Worm (Caenorhabditis elegans) whole organism, L1 larva: ENCODE measurements around the gene flh-3.
A peak's percentile ranks its signal among the peaks of the same experiment; 100 is the strongest.

Experiments
- alr-1 ChIP-seq: fragments of 200-800 bp; sonication (Bioruptor generic); optimal IDR thresholded peaks from 2 replicates; lab custom pipeline; 2018; ENCODE audit warnings: borderline replicate concordance, mild to moderate bottlenecking, missing genetic modification characterization, missing compliant biosample characterization
- ama-1 ChIP-seq: fragments of 150-350 bp; optimal IDR thresholded peaks from 2 replicates; lab custom pipeline; 2014
- blmp-1 ChIP-seq: fragments of 150-350 bp; optimal IDR thresholded peaks from 2 replicates; lab custom pipeline; 2014; ENCODE audit warnings: missing biosample characterization, missing genetic modification characterization
- ceh-82 ChIP-seq, 3 experiments: fragments of 150-350 bp in 1 of 3; sonication (generic microtip) in 2 of 3; optimal IDR thresholded peaks; 2 replicates each; lab custom pipeline; 2014 to 2017; ENCODE audit warnings: missing biosample characterization in 3 of 3, missing genetic modification characterization in 3 of 3
- dpl-1 ChIP-seq, 3 experiments: fragments of 150-350 bp in 2 of 3; sonication (generic microtip) in 1 of 3; optimal IDR thresholded peaks; 2 replicates each; lab custom pipeline; 2014 to 2017; ENCODE audit warnings: missing biosample characterization in 3 of 3, missing genetic modification characterization in 3 of 3, missing genetic modification reagents in 3 of 3
- egl-27 ChIP-seq, 2 experiments: fragments of 150-350 bp in 1 of 2; sonication (generic microtip); optimal IDR thresholded peaks; 3 replicates each; lab custom pipeline; 2017 to 2018; ENCODE audit warnings: missing biosample characterization in 2 of 2, missing genetic modification characterization in 2 of 2, missing genetic modification reagents in 2 of 2
- fkh-8 ChIP-seq: sonication (generic microtip); optimal IDR thresholded peaks from 2 replicates; lab custom pipeline; 2016; ENCODE audit warnings: mild to moderate bottlenecking, missing genetic modification characterization, missing compliant biosample characterization
- hpl-2 ChIP-seq: fragments of 150-350 bp; optimal IDR thresholded peaks from 2 replicates; lab custom pipeline; 2014; ENCODE audit warnings: missing biosample characterization, missing genetic modification reagents, missing genetic modification characterization
- lsy-2 ChIP-seq, 2 experiments: fragments of 150-350 bp; optimal IDR thresholded peaks; 2 replicates each; lab custom pipeline; 2014; ENCODE audit warnings: missing biosample characterization in 2 of 2, missing genetic modification characterization in 2 of 2
- mdl-1 ChIP-seq, 2 experiments: fragments of 150-350 bp; optimal IDR thresholded peaks; 2 replicates each; lab custom pipeline; 2014 to 2017; ENCODE audit warnings: missing biosample characterization in 2 of 2, missing genetic modification characterization in 2 of 2, inconsistent platforms in 1 of 2
- nhr-19 ChIP-seq: fragments of 200-800 bp; sonication (Bioruptor generic); conservative IDR thresholded peaks from 2 replicates; pipeline ENCODE4 v1.3.6; 2022; ENCODE audit warnings: missing genetic modification characterization, missing compliant biosample characterization
- nhr-237 ChIP-seq: fragments of 150-350 bp; optimal IDR thresholded peaks from 2 replicates; lab custom pipeline; 2014; ENCODE audit warnings: missing biosample characterization, missing genetic modification characterization
- nhr-85 ChIP-seq: sonication (generic microtip); peaks from one replicate; lab custom pipeline; 2016; ENCODE audit warnings: missing genetic modification characterization, inconsistent platforms, missing compliant biosample characterization
- vab-15 ChIP-seq: sonication (generic microtip); optimal IDR thresholded peaks from 2 replicates; lab custom pipeline; 2017; ENCODE audit warnings: missing genotype, mild to moderate bottlenecking, missing genetic modification characterization, missing compliant biosample characterization
- zag-1 ChIP-seq: fragments of 150-350 bp; optimal IDR thresholded peaks from 2 replicates; lab custom pipeline; 2014; ENCODE audit warnings: missing biosample characterization, missing genetic modification characterization

The flh-3 gene

DNA sequence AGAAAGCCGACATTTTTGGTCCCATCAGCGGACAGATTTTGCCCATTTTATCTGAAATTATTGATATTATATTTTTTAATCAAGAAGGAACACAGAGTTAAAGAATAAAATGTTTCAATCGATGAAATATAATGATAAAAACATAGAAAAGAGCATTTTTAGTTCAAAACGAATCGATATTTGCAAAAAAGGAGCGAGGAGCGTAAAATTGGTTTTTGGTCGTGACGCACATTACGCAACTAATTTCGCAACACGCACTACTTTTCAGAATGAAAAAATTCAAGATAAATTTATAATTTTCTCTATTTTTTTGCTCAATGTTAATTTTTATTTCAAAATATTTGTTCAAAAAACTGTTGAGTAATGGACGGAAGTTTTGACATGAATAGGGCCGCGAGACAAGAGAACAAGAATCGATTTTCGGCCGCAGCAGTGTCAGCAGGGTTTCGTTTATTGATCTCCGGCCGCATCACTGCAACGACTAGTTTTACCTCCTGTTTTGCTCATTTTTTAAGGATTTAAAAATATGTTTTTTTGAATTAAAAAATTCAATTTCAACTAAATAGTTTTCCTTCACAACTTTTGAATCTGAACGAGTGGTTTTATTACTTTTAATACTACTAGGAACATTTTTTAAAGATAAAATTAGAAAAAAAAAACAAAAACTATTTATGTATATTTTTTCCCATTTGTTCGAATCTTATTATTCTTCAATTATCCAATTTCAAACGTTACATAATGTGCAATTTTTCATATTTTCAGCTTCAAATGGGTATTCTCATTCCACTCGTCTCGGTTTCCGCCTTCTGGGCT lies 51.3 kb downstream of the flh-3 start, which contains the start of the genes F49C12.12 and vha-17 (continued):
- TF ChIP-seq zag-1 (tag; lab: Kevin White, UChicago) (no peak), lsy-2 (tag; optimal IDR thresholded peaks at IDR 0.05; lab: Kevin White, UChicago) (peak in 1 of 2 experiments; percentile 52), nhr-19 (GFP tag; lab: Robert Waterston, UW) (0 out of 2 replicates have a peak, but pooled peaks have one; percentile 6), nhr-85 (tag; lab: Kevin White, UChicago) (peak; percentile 70), vab-15 (tag; lab: Kevin White, UChicago) (no peak), hpl-2 (GFP tag; lab: Kevin White, UChicago) (no peak), alr-1 (tag; lab: Kevin White, UChicago) (no peak), blmp-1 (tag; lab: Kevin White, UChicago) (peak; percentile 26), fkh-8 (tag; lab: Kevin White, UChicago) (no peak), ama-1 (lab: Kevin White, UChicago) (no peak), dpl-1 (GFP tag; optimal IDR thresholded peaks at IDR 0.05; lab: Kevin White, UChicago) (peak in 2 of 3 experiments; percentile 19 to 52), mdl-1 (tag; optimal IDR thresholded peaks at IDR 0.05; lab: Kevin White, UChicago) (no peak), nhr-237 (tag; lab: Kevin White, UChicago) (peak; percentile 13), ceh-82 (tag; optimal IDR thresholded peaks at IDR 0.05; lab: Kevin White, UChicago) (peak in 1 of 3 experiments; percentile 14), egl-27 (tag; optimal IDR thresholded peaks at IDR 0.05; lab: Kevin White, UChicago) (no peak)
- TF ChIP-seq, all 84 proteins: peak for 19
